Worm (Caenorhabditis elegans) whole organism, mixed stage, embryonic: Measurements from ENCODE around the gene cht-1.

Experiments
- lin-13 ChIP-seq: fragments of 150-350 bp; optimal IDR thresholded peaks from 2 replicates; lab custom pipeline; 2014; ENCODE audit warnings: missing biosample characterization, missing genetic modification characterization
- nhr-2 ChIP-seq: fragments of 150-350 bp; optimal IDR thresholded peaks from 2 replicates; lab custom pipeline; 2014; ENCODE audit warnings: missing biosample characterization, missing genetic modification characterization
- pha-4 ChIP-seq: fragments of 150-350 bp; optimal IDR thresholded peaks from 2 replicates; lab custom pipeline; 2018; ENCODE audit warnings: missing biosample characterization, missing genetic modification reagents, missing genetic modification characterization
- unc-62 ChIP-seq: fragments of 150-350 bp; optimal IDR thresholded peaks from 2 replicates; lab custom pipeline; 2014; ENCODE audit warnings: missing biosample characterization, missing genetic modification reagents, missing genetic modification characterization

DNA sequence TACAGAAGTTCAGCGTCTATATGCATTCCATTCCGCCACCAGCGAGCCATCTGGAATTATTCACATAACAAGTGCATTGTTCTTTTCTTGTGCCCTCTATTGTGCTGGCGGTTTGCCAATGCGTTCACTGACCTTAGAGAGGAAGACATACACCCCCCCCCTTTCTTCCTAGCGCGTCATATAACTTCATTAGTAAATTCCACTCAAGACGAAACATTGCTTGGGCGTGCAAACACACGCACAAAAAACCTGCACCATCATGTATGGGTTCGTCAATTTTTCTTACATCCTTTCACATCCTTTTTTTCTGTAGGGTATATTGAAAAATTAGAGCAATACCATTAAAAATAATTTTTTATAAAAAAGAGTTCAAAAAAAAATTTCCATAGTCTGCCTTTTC lies 48.3 kb downstream of the cht-1 start, which contains the start of gene ZK816.1:
- no peak for TF ChIP-seq unc-62 (GFP tag; lab: Kevin White, UChicago)
- no peak for TF ChIP-seq lin-13 (tag; lab: Kevin White, UChicago)
- no peak for TF ChIP-seq nhr-2
- no peak for TF ChIP-seq pha-4 (tag; lab: Kevin White, UChicago)
